Fruit fly (Drosophila melanogaster) whole organism, wandering third instar larva: ENCODE data around the gene TMEM216.

Experiments used
- Abd-B ChIP-seq: fragments of >200 bp; optimal IDR thresholded peaks from 2 replicates; lab custom pipeline; 2017; ENCODE audit warnings: missing biosample characterization, missing genetic modification characterization
- Jra ChIP-seq: sonication (Bioruptor generic); optimal IDR thresholded peaks from 2 replicates; lab custom pipeline; 2016; ENCODE audit warnings: missing biosample characterization, missing genetic modification characterization
- br ChIP-seq: fragments of 200-800 bp; sonication (Bioruptor generic); optimal IDR thresholded peaks from 2 replicates; lab custom pipeline; 2016; ENCODE audit warnings: missing biosample characterization, missing genetic modification characterization
- brk ChIP-seq: fragments of 200-800 bp; sonication (Bioruptor generic); optimal IDR thresholded peaks from 2 replicates; lab custom pipeline; 2016; ENCODE audit warnings: missing biosample characterization, mild to moderate bottlenecking, missing genetic modification characterization
- h ChIP-seq: fragments of 200-800 bp; sonication (Bioruptor generic); optimal IDR thresholded peaks from 3 replicates; lab custom pipeline; 2016; ENCODE audit warnings: missing biosample characterization, mild to moderate bottlenecking, missing genetic modification characterization
- usp ChIP-seq: fragments of >200 bp; optimal IDR thresholded peaks from 2 replicates; lab custom pipeline; 2017; ENCODE audit warnings: missing biosample characterization, missing genetic modification characterization

- TF ChIP-seq brk (GFP tag; lab: Kevin White, UChicago): no peak
- no peak for TF ChIP-seq br
- TF ChIP-seq usp (GFP tag; lab: Kevin White, UChicago): no peak
- no peak for TF ChIP-seq Jra (GFP tag; lab: Kevin White, UChicago)
- no peak for TF ChIP-seq h (GFP tag; lab: Kevin White, UChicago)
- no peak for TF ChIP-seq Abd-B (GFP tag; lab: Kevin White, UChicago)
Measured at dm6 chr3R:8701197-8701596, 14.8 kb upstream of the TMEM216 start.
